Fruit fly (Drosophila melanogaster): ENCODE measurements around the gene CG18599.

The CG18599 gene

dm6 chr3R:18223434-18223833 lies 44.2 kb upstream of the CG18599 start, which contains the start of the genes mTerf5 and Non3:
Gene mTerf5 (minus strand): TSS chr3R:18223682.
Gene Non3 (plus strand): TSS chr3R:18223722.
- TF ChIP-seq Vsx2 (GFP tag; optimal IDR thresholded peaks at IDR 0.05; ENCODE audit: partially characterized antibody) (no peak), dl (GFP tag; optimal IDR thresholded peaks at IDR 0.05; ENCODE audit: insufficient read depth in 1 of 2, partially characterized antibody in 2 of 2) (no peak), woc (GFP tag; optimal IDR thresholded peaks at IDR 0.05) (peak; percentile 21), h (GFP tag; optimal IDR thresholded peaks at IDR 0.05) (peak; percentile 37), Dfd (GFP tag; optimal IDR thresholded peaks at IDR 0.05) (no peak), sv (GFP tag; optimal IDR thresholded peaks at IDR 0.05) (peak; percentile 9), brk (GFP tag; optimal IDR thresholded peaks at IDR 0.05) (no peak), Sp1 (GFP tag; optimal IDR thresholded peaks at IDR 0.05) (peak; percentile 67), Jra (GFP tag; optimal IDR thresholded peaks at IDR 0.05) (peak; percentile 6), Hr78 (GFP tag; optimal IDR thresholded peaks at IDR 0.05) (no peak), dmrt93B (GFP tag; optimal IDR thresholded peaks at IDR 0.05) (no peak), ey (GFP tag; optimal IDR thresholded peaks at IDR 0.05) (peak; percentile 14), OdsH (GFP tag; optimal IDR thresholded peaks at IDR 0.05) (peak; percentile 52), psq (GFP tag; optimal IDR thresholded peaks at IDR 0.05) (peak; percentile 64), GATAd (GFP tag; optimal IDR thresholded peaks at IDR 0.05) (no peak), pan (optimal IDR thresholded peaks at IDR 0.05) (no peak), Hr83 (GFP tag; optimal IDR thresholded peaks at IDR 0.05; ENCODE audit: poor library complexity, severe bottlenecking) (peak; percentile 21), Mio (GFP tag; optimal IDR thresholded peaks at IDR 0.05) (no peak), Dif (GFP tag; optimal IDR thresholded peaks at IDR 0.05; ENCODE audit: partially characterized antibody) (no peak), CrebA (GFP tag; optimal IDR thresholded peaks at IDR 0.05; ENCODE audit: borderline replicate concordance) (no peak), jim (GFP tag; optimal IDR thresholded peaks at IDR 0.05) (no peak), br (GFP tag; optimal IDR thresholded peaks at IDR 0.05) (no peak), rgr (GFP tag; optimal IDR thresholded peaks at IDR 0.05) (peak; percentile 64), dsf (GFP tag; optimal IDR thresholded peaks at IDR 0.05; ENCODE audit: borderline replicate concordance) (peak; percentile 29), HLH106 (tag; optimal IDR thresholded peaks at IDR 0.05) (peak; percentile 73), foxo (GFP tag; optimal IDR thresholded peaks at IDR 0.05) (peak in 1 of 2 experiments; percentile 67), tai (GFP tag; optimal IDR thresholded peaks at IDR 0.05) (no peak), sage (GFP tag; optimal IDR thresholded peaks at IDR 0.05) (no peak), Abd-B (GFP tag; optimal IDR thresholded peaks at IDR 0.05) (no peak), lola (GFP tag; optimal IDR thresholded peaks at IDR 0.05) (no peak), usp (GFP tag; optimal IDR thresholded peaks at IDR 0.05) (no peak), CG32264 (GFP tag; optimal IDR thresholded peaks at IDR 0.05) (no peak), Myc (optimal IDR thresholded peaks at IDR 0.05) (peak; percentile 26), Rel (GFP tag; optimal IDR thresholded peaks at IDR 0.05) (no peak), Rel (tag; optimal IDR thresholded peaks at IDR 0.05) (peak; percentile 57), N (GFP tag; optimal IDR thresholded peaks at IDR 0.05) (no peak), fru (GFP tag; optimal IDR thresholded peaks at IDR 0.05) (peak; percentile 36), Hnf4 (GFP tag; optimal IDR thresholded peaks at IDR 0.05) (peak; percentile 65), CG9705 (GFP tag; optimal IDR thresholded peaks at IDR 0.05) (peak; percentile 23)

dm6 chr3R:18226043-18226808 lies 41.4 kb upstream of the CG18599 start, which contains the start of the genes CG7168 and Mdh2:
Gene CG7168 (minus strand): TSS chr3R:18226082.
Gene Mdh2 (plus strand): TSS chr3R:18226396.
- TF ChIP-seq rgr (GFP tag; optimal IDR thresholded peaks at IDR 0.05) (no peak), OdsH (GFP tag; optimal IDR thresholded peaks at IDR 0.05) (no peak), Hr83 (GFP tag; optimal IDR thresholded peaks at IDR 0.05; ENCODE audit: poor library complexity, severe bottlenecking) (no peak), Abd-B (GFP tag; optimal IDR thresholded peaks at IDR 0.05) (no peak), N (GFP tag; optimal IDR thresholded peaks at IDR 0.05) (no peak), ey (GFP tag; optimal IDR thresholded peaks at IDR 0.05) (no peak), Jra (GFP tag; optimal IDR thresholded peaks at IDR 0.05) (no peak), Hr78 (GFP tag; optimal IDR thresholded peaks at IDR 0.05) (no peak), dl (GFP tag; optimal IDR thresholded peaks at IDR 0.05; ENCODE audit: insufficient read depth in 1 of 2, partially characterized antibody in 2 of 2) (no peak), jim (GFP tag; optimal IDR thresholded peaks at IDR 0.05) (no peak), Myc (optimal IDR thresholded peaks at IDR 0.05) (no peak), psq (GFP tag; optimal IDR thresholded peaks at IDR 0.05) (no peak), sage (GFP tag; optimal IDR thresholded peaks at IDR 0.05) (no peak), CrebA (GFP tag; optimal IDR thresholded peaks at IDR 0.05; ENCODE audit: borderline replicate concordance) (no peak), CG32264 (GFP tag; optimal IDR thresholded peaks at IDR 0.05) (no peak), foxo (GFP tag; optimal IDR thresholded peaks at IDR 0.05) (peak in 1 of 2 experiments; percentile 15), Dfd (GFP tag; optimal IDR thresholded peaks at IDR 0.05) (no peak), dsf (GFP tag; optimal IDR thresholded peaks at IDR 0.05; ENCODE audit: borderline replicate concordance) (peak; percentile 5), Rel (GFP tag; optimal IDR thresholded peaks at IDR 0.05) (no peak), Rel (tag; optimal IDR thresholded peaks at IDR 0.05) (peak; percentile 95), br (GFP tag; optimal IDR thresholded peaks at IDR 0.05) (no peak), HLH106 (tag; optimal IDR thresholded peaks at IDR 0.05) (peak; percentile 10), lola (GFP tag; optimal IDR thresholded peaks at IDR 0.05) (no peak), sv (GFP tag; optimal IDR thresholded peaks at IDR 0.05) (no peak), brk (GFP tag; optimal IDR thresholded peaks at IDR 0.05) (no peak), fru (GFP tag; optimal IDR thresholded peaks at IDR 0.05) (no peak), pan (optimal IDR thresholded peaks at IDR 0.05) (no peak), Mio (GFP tag; optimal IDR thresholded peaks at IDR 0.05) (no peak), Vsx2 (GFP tag; optimal IDR thresholded peaks at IDR 0.05; ENCODE audit: partially characterized antibody) (no peak), h (GFP tag; optimal IDR thresholded peaks at IDR 0.05) (peak; percentile 34), GATAd (GFP tag; optimal IDR thresholded peaks at IDR 0.05) (no peak), tai (GFP tag; optimal IDR thresholded peaks at IDR 0.05) (no peak), woc (GFP tag; optimal IDR thresholded peaks at IDR 0.05) (no peak), Sp1 (GFP tag; optimal IDR thresholded peaks at IDR 0.05) (peak; percentile 13), dmrt93B (GFP tag; optimal IDR thresholded peaks at IDR 0.05) (no peak), usp (GFP tag; optimal IDR thresholded peaks at IDR 0.05) (no peak), CG9705 (GFP tag; optimal IDR thresholded peaks at IDR 0.05) (no peak), Dif (GFP tag; optimal IDR thresholded peaks at IDR 0.05; ENCODE audit: partially characterized antibody) (peak; percentile 4), Hnf4 (GFP tag; optimal IDR thresholded peaks at IDR 0.05) (peak; percentile 1)

Data from whole organism, wandering third instar larva.